Worm (Caenorhabditis elegans) whole organism, L2 larva: ENCODE results near the gene ldb-1.

ENCODE experiments used
- C34F6.9 ChIP-seq: fragments of 150-350 bp; optimal IDR thresholded peaks from 2 replicates; lab custom pipeline; 2014; ENCODE audit warnings: missing biosample characterization, missing genetic modification characterization
- F13H6.1 ChIP-seq: sonication (generic microtip); optimal IDR thresholded peaks from 2 replicates; lab custom pipeline; 2016; ENCODE audit warnings: missing genetic modification characterization, missing compliant biosample characterization
- R02D3.7 ChIP-seq: fragments of 150-350 bp; optimal IDR thresholded peaks from 2 replicates; lab custom pipeline; 2014; ENCODE audit warnings: missing biosample characterization, missing genetic modification characterization
- Y55F3AM.14 ChIP-seq: fragments of 200-800 bp; sonication (Bioruptor generic); optimal IDR thresholded peaks from 2 replicates; lab custom pipeline; 2018; ENCODE audit warnings: mild to moderate bottlenecking, missing genetic modification characterization, missing compliant biosample characterization
- aly-2 ChIP-seq: fragments of 150-350 bp; optimal IDR thresholded peaks from 2 replicates; lab custom pipeline; 2014; ENCODE audit warnings: missing biosample characterization, missing genetic modification characterization
- ama-1 ChIP-seq: fragments of 150-350 bp; optimal IDR thresholded peaks from 2 replicates; lab custom pipeline; 2018; ENCODE audit warnings: inconsistent platforms
- blmp-1 ChIP-seq: sonication (generic microtip); optimal IDR thresholded peaks from 2 replicates; lab custom pipeline; 2017; ENCODE audit warnings: missing genetic modification characterization, mild to moderate bottlenecking, missing compliant biosample characterization, antibody characterized with exemption, moderate library complexity; ENCODE audit not compliant: insufficient read depth
- ceh-16 ChIP-seq: fragments of 150-350 bp; optimal IDR thresholded peaks from 2 replicates; lab custom pipeline; 2014; ENCODE audit warnings: missing biosample characterization, missing genetic modification characterization
- crh-2 ChIP-seq: sonication (generic microtip); optimal IDR thresholded peaks from 2 replicates; lab custom pipeline; 2017; ENCODE audit warnings: missing biosample characterization, missing genetic modification characterization
- egl-27 ChIP-seq: sonication (generic microtip); optimal IDR thresholded peaks from 3 replicates; lab custom pipeline; 2017; ENCODE audit warnings: missing biosample characterization, missing genetic modification reagents, missing genetic modification characterization
- fos-1 ChIP-seq: fragments of 150-350 bp; optimal IDR thresholded peaks from 2 replicates; lab custom pipeline; 2014; ENCODE audit warnings: missing biosample characterization, missing genetic modification characterization
- gmeb-1 ChIP-seq: fragments of 150-350 bp; optimal IDR thresholded peaks from 2 replicates; lab custom pipeline; 2014; ENCODE audit warnings: missing biosample characterization, missing genetic modification characterization
- lin-13 ChIP-seq: fragments of 150-350 bp; optimal IDR thresholded peaks from 2 replicates; lab custom pipeline; 2014; ENCODE audit warnings: missing biosample characterization, missing genetic modification reagents, missing genetic modification characterization
- lin-39 ChIP-seq: fragments of 150-350 bp; optimal IDR thresholded peaks from 2 replicates; lab custom pipeline; 2014; ENCODE audit warnings: missing biosample characterization, missing genetic modification reagents, missing genetic modification characterization
- lsy-2 ChIP-seq, 2 experiments: fragments of 150-350 bp in 1 of 2; sonication (generic microtip) in 1 of 2; optimal IDR thresholded peaks; 2 replicates each; lab custom pipeline; 2014 to 2017; ENCODE audit warnings: missing biosample characterization in 2 of 2, missing genetic modification characterization in 2 of 2
- mab-5 ChIP-seq: fragments of 150-350 bp; optimal IDR thresholded peaks from 2 replicates; lab custom pipeline; 2014; ENCODE audit warnings: missing biosample characterization, missing genetic modification characterization
- mbf-1 ChIP-seq: sonication (generic microtip); optimal IDR thresholded peaks from 2 replicates; lab custom pipeline; 2017; ENCODE audit warnings: missing biosample characterization, missing genetic modification characterization
- mdl-1 ChIP-seq, 2 experiments: fragments of 150-350 bp in 1 of 2; sonication (generic microtip) in 1 of 2; optimal IDR thresholded peaks; 2 replicates each; lab custom pipeline; 2017; ENCODE audit warnings: missing biosample characterization in 2 of 2, missing genetic modification characterization in 2 of 2
- nhr-10 ChIP-seq: sonication (generic microtip); optimal IDR thresholded peaks from 2 replicates; lab custom pipeline; 2017; ENCODE audit warnings: missing biosample characterization, missing genetic modification characterization
- nhr-11 ChIP-seq: fragments of 150-350 bp; optimal IDR thresholded peaks from 2 replicates; lab custom pipeline; 2014; ENCODE audit warnings: missing biosample characterization, missing genetic modification characterization
- nhr-129 ChIP-seq: fragments of 150-350 bp; optimal IDR thresholded peaks from 2 replicates; lab custom pipeline; 2014; ENCODE audit warnings: missing biosample characterization, missing genetic modification characterization
- nhr-23 ChIP-seq: fragments of 150-350 bp; optimal IDR thresholded peaks from 2 replicates; lab custom pipeline; 2014; ENCODE audit warnings: missing biosample characterization, missing genetic modification reagents, missing genetic modification characterization
- nhr-237 ChIP-seq: fragments of 150-350 bp; optimal IDR thresholded peaks from 2 replicates; lab custom pipeline; 2014; ENCODE audit warnings: missing biosample characterization, missing genetic modification characterization
- nhr-25 ChIP-seq: fragments of 150-350 bp; sonication (generic microtip); optimal IDR thresholded peaks from 3 replicates; lab custom pipeline; 2014; ENCODE audit warnings: missing biosample characterization, missing genetic modification characterization
- peb-1 ChIP-seq: fragments of 150-350 bp; optimal IDR thresholded peaks from 2 replicates; lab custom pipeline; 2014; ENCODE audit warnings: missing biosample characterization, missing genetic modification characterization
- sem-4 ChIP-seq: fragments of 150-350 bp; optimal IDR thresholded peaks from 2 replicates; lab custom pipeline; 2014; ENCODE audit warnings: missing biosample characterization, missing genetic modification reagents, missing genetic modification characterization
- skn-1 ChIP-seq: sonication (generic microtip); optimal IDR thresholded peaks from 2 replicates; lab custom pipeline; 2017; ENCODE audit warnings: missing biosample characterization, missing genetic modification characterization
- sma-3 ChIP-seq: sonication (generic microtip); optimal IDR thresholded peaks from 2 replicates; lab custom pipeline; 2016; ENCODE audit warnings: missing genetic modification reagents, missing genetic modification characterization, missing compliant biosample characterization
- sma-9 ChIP-seq, 2 experiments: fragments of 150-350 bp in 1 of 2; sonication (generic microtip) in 1 of 2; optimal IDR thresholded peaks; 2 replicates each; lab custom pipeline; 2014 to 2016; ENCODE audit warnings: missing genetic modification characterization in 2 of 2, mild to moderate bottlenecking in 1 of 2, missing biosample characterization in 1 of 2, missing compliant biosample characterization in 1 of 2, missing genetic modification reagents in 1 of 2, moderate library complexity in 1 of 2
- snpc-4 ChIP-seq: fragments of 150-350 bp; optimal IDR thresholded peaks from 2 replicates; lab custom pipeline; 2014; ENCODE audit warnings: missing biosample characterization, missing genetic modification characterization
- unc-39 ChIP-seq: fragments of 150-350 bp; optimal IDR thresholded peaks from 2 replicates; lab custom pipeline; 2014; ENCODE audit warnings: missing biosample characterization, missing genetic modification characterization
- unc-55 ChIP-seq: fragments of 150-350 bp; sonication (generic microtip); optimal IDR thresholded peaks from 3 replicates; lab custom pipeline; 2014; ENCODE audit warnings: missing biosample characterization, missing genetic modification reagents, missing genetic modification characterization
- zag-1 ChIP-seq: fragments of 150-350 bp; optimal IDR thresholded peaks from 2 replicates; lab custom pipeline; 2014; ENCODE audit warnings: missing biosample characterization, missing genetic modification characterization
- ztf-1 ChIP-seq: fragments of 200-800 bp; sonication (Bioruptor generic); conservative IDR thresholded peaks from 2 replicates; pipeline ENCODE4 v1.3.6; 2022; ENCODE audit warnings: missing genetic modification characterization, missing compliant biosample characterization
- ztf-11 ChIP-seq: sonication (generic microtip); optimal IDR thresholded peaks from 2 replicates; lab custom pipeline; 2017; ENCODE audit warnings: missing biosample characterization, missing genetic modification characterization

ldb-1 gene

DNA sequence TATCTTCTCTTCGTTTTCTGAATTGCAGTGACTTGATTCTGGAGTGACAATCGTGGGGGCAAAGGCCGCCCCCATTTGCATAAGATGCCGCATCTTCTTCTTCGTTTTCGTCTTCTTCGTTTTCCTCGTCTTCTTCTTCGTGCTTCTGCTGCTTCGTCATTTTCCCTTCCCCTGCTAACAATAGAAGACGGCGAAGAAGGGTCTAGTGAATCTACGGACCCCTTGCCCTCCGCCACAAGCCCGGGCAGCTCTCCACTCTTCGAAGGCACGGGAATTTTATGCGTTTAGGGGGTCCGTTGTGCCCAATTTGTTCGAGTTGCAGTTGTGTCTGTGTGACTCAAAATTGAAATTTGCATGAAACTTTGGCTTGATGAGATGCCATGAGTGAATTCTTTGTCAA lies 3.2 kb downstream of the ldb-1 start:
- TF ChIP-seq crh-2 (tag; lab: Kevin White, UChicago) (no peak), blmp-1 (tag; lab: Kevin White, UChicago) (no peak), C34F6.9 (no peak), lin-13 (GFP tag; lab: Kevin White, UChicago) (no peak), F13H6.1 (tag; lab: Kevin White, UChicago) (no peak), lin-39 (tag; lab: Kevin White, UChicago) (no peak), mab-5 (tag; lab: Kevin White, UChicago) (no peak), snpc-4 (tag; lab: Kevin White, UChicago) (no peak), nhr-237 (tag; lab: Kevin White, UChicago) (no peak), mbf-1 (tag; lab: Kevin White, UChicago) (no peak), fos-1 (no peak), nhr-10 (tag; lab: Kevin White, UChicago) (no peak)

DNA sequence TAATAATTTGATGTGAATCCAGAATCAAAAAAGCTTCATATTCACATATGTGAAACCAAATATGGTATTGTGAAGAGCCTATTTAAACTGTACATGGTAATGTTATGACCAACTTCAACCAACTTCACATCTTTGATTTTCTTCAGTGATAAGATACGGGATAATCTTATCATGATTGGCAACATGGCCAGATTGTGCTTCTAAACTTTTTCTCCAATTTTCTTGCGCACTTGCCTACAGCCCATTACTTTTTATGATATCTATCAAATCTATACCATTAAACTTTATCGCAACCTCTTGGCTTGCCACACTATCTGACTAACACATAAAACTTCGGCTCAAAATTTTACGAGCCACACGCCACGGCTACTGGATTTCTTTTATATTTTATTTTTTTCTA lies 3.7 kb downstream of the ldb-1 start:
- TF ChIP-seq nhr-237 (tag; lab: Kevin White, UChicago): no peak
- no peak for TF ChIP-seq ama-1 (lab: Kevin White, UChicago)
- no peak for TF ChIP-seq sma-3
- no peak for TF ChIP-seq nhr-129 (tag; lab: Kevin White, UChicago)
- TF ChIP-seq nhr-11 (tag; lab: Kevin White, UChicago): no peak
- TF ChIP-seq, all 48 proteins: peak for 0

DNA sequence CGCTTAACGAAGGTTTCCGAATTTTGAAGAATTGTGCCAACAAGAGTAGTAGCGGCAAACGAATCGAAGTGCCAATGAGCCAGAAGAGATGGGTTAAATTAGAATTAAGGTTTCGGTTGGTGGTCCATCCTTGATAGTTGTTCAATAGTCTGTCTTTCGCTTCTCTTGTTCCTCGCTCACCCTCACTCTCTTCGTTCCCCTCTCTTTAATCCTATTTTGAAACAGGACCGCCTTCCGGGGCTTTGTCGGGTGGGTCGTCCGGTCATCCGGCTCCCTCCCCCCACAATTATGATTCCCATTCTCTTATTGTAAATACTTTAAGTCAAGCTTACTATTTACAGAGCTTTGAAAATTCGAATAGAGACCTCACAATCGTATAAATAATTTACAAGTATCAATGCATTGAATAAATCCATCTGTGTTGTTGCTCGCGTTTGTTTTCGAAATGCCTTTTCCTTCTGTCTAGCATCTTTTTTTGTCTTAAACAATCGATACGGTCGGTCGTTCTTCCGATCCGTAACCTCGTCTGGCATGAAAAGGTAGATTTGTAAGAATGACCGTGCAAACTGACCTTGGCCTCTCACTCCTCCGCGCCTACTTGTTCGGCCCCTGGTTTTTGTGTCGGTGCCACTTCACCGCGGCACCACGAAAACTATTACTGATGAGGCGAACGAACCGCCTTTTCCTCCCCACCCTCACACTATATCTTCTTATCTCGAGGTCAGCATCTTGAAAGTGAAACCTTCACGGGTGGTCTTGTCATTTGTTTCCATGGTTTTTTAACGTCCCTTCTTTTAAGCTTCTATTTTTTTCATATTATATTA lies 4.6 kb downstream of the ldb-1 start:
- peak; percentile 63 for TF ChIP-seq blmp-1 (tag; lab: Kevin White, UChicago)
- TF ChIP-seq nhr-25: peak; percentile 12
- no peak for TF ChIP-seq mab-5 (tag; lab: Kevin White, UChicago)
- no peak for TF ChIP-seq gmeb-1 (tag; lab: Kevin White, UChicago)
- peak; percentile 64 for TF ChIP-seq ceh-16 (tag; lab: Kevin White, UChicago)
- TF ChIP-seq mbf-1 (tag; lab: Kevin White, UChicago): no peak
- TF ChIP-seq sma-3: no peak

DNA sequence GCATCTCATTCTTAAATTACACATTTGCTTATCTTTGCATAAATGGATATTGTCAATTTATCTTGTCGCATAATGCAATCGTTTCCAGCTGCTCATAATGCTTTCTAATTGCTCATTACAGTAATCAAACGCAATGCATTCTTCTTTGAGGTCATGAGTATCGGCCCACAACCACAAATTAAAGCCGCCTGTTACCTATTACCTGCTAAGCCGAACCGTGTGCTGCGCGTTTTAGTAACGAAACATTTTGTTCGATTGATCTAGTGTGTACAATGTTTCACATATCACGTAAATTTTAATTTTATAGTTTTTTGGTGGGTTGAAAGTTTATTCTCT lies 5.2 kb downstream of the ldb-1 start:
- TF ChIP-seq R02D3.7 (tag; lab: Kevin White, UChicago) (no peak), ztf-1 (GFP tag; lab: Robert Waterston, UW) (no peak), nhr-23 (tag; lab: Kevin White, UChicago) (no peak), skn-1 (tag; lab: Kevin White, UChicago) (no peak), crh-2 (tag; lab: Kevin White, UChicago) (no peak), mab-5 (tag; lab: Kevin White, UChicago) (no peak), lsy-2 (tag; optimal IDR thresholded peaks at IDR 0.05; lab: Kevin White, UChicago) (no peak), Y55F3AM.14 (GFP tag; lab: Kevin White, UChicago) (no peak), ztf-11 (tag; lab: Kevin White, UChicago) (no peak), ceh-16 (tag; lab: Kevin White, UChicago) (no peak), unc-39 (tag; lab: Kevin White, UChicago) (no peak), fos-1 (no peak), peb-1 (tag; lab: Kevin White, UChicago) (no peak), sma-3 (no peak), nhr-237 (tag; lab: Kevin White, UChicago) (no peak), aly-2 (no peak), mdl-1 (tag; optimal IDR thresholded peaks at IDR 0.05; lab: Kevin White, UChicago) (no peak), zag-1 (tag; lab: Kevin White, UChicago) (no peak)

DNA sequence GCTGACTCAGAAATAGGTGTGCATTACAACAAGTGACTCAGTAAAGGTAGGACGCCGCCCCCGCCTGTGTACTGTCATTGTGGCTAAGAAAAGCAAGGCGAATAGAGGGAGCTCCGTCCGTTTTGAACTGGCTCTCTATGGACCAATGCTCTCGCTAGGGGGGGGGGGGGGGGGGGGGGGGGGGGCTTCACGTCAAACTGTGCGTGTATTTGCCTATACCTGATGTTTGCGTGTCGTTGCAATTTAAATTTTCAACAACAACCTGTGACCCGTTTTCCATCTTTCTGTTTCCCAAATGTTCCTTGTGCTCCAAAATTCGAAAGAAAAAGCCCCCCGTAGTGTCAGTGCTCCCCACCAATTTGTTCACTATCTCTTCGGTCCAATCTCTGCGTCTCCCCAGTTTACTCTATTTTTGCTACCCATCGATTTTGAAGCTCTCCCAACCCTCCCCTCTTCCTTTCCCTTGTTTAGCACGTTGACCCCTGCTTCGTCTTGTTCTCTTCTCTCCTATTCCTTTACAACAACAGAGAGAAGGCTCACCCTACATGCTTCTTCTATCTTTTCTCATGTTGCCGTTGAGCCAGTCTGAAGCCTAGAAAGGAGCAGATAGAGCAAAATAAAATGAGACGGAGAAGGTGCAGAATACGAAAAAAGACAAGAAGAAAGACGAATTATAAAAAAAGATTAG lies 5.9 kb downstream of the ldb-1 start:
- TF ChIP-seq crh-2 (tag; lab: Kevin White, UChicago) (peak; percentile 68), egl-27 (tag; lab: Kevin White, UChicago) (peak; percentile 34), zag-1 (tag; lab: Kevin White, UChicago) (no peak), sma-9 (GFP tag; optimal IDR thresholded peaks at IDR 0.05; lab: Kevin White, UChicago) (peak; percentile 29), sma-9 (tag; optimal IDR thresholded peaks at IDR 0.05; lab: Kevin White, UChicago) (no peak), F13H6.1 (tag; lab: Kevin White, UChicago) (peak; percentile 60), C34F6.9 (peak; percentile 63), ama-1 (lab: Kevin White, UChicago) (no peak), lsy-2 (tag; optimal IDR thresholded peaks at IDR 0.05; lab: Kevin White, UChicago) (peak in 1 of 2 experiments; percentile 42), unc-55 (GFP tag; lab: Kevin White, UChicago) (peak; percentile 6), sem-4 (tag; lab: Kevin White, UChicago) (peak; percentile 25), aly-2 (no peak), Y55F3AM.14 (GFP tag; lab: Kevin White, UChicago) (peak; percentile 24), ztf-11 (tag; lab: Kevin White, UChicago) (no peak), nhr-129 (tag; lab: Kevin White, UChicago) (peak; percentile 63), skn-1 (tag; lab: Kevin White, UChicago) (no peak), mab-5 (tag; lab: Kevin White, UChicago) (peak; percentile 50), lin-13 (GFP tag; lab: Kevin White, UChicago) (peak; percentile 0)
